3 fruit fly cellular contexts compared by ENCODE assay signal in the genomic region with DNA sequence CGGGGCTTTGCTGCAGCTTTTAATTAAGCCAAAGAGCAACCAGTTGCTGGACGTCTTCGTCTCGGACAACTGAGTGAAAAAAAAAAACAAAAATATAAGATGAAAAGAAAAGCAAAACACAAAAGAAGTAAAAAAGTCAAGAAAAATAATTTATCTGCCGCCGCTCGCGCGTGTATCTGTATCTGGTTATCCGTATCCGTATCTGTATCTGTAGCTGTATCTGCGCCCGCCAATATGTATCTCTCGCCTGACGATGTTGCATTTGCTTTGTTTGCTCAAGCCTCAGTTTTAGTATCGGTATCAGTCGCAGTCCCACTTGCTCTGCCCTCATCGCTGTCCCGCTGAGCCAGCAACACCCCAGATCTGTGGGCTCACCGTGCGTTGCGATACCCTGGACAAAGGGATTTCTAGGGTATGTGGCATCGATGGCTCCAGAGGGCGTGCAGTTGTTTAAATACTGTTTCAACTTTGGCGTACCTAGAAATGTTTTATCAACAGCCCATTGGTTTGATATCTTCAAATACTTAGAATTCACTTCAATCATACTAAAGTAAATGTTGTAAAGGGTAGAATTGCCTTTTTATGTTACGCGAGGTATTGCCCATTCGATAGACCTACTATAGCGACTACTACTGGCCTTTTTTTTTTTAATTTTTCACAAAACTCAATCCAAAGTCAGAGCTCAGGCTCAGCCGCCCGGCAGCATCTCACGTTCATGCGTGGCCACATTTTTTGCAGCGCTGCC.
TF ChIP-seq lines count a peak whose summit lies in the region.

No protein-coding gene starts in this region.

TF ChIP-seq in whole organism, embryonic, 481 proteins besides CTCF, POLR2A, EP300 and RAD21 (continued from another document and continues in another):
- TF ChIP-seq Oli (tag; optimal IDR thresholded peaks at IDR 0.05; lab: Kevin White, UChicago), result peak; percentile 23
- TF ChIP-seq dmrt99B (tag; optimal IDR thresholded peaks at IDR 0.05; lab: Kevin White, UChicago), result peak; percentile 24
- no peak for TF ChIP-seq peb (GFP tag; IDR thresholded peaks at IDR 0.05; lab: Robert Waterston, UW)
- TF ChIP-seq sqz (GFP tag; optimal IDR thresholded peaks at IDR 0.05; lab: Kevin White, UChicago), result no peak
- peak; percentile 16 for TF ChIP-seq CG4820 (GFP tag; optimal IDR thresholded peaks at IDR 0.05; lab: Kevin White, UChicago)
- no peak for TF ChIP-seq fd3F (GFP tag; optimal IDR thresholded peaks at IDR 0.05; lab: Kevin White, UChicago)
- no peak for TF ChIP-seq bab2 (GFP tag; optimal IDR thresholded peaks at IDR 0.05; lab: Kevin White, UChicago)
- TF ChIP-seq slbo (GFP tag; IDR thresholded peaks at IDR 0.05; lab: Robert Waterston, UW), result no peak
- TF ChIP-seq CG6689 (GFP tag; IDR thresholded peaks at IDR 0.05; lab: Robert Waterston, UW), result 0 out of 2 replicates have a peak, but pooled peaks have one; percentile 11
- TF ChIP-seq caup (GFP tag; optimal IDR thresholded peaks at IDR 0.05; lab: Kevin White, UChicago; ENCODE audit: severe bottlenecking), result no peak
- TF ChIP-seq lmd (GFP tag; IDR thresholded peaks at IDR 0.05; lab: Robert Waterston, UW), result peak; percentile 24; the same call in 1 of the 2 replicates
- TF ChIP-seq nmo (GFP tag; optimal IDR thresholded peaks at IDR 0.05; lab: Kevin White, UChicago), result peak; percentile 23
- 0 out of 2 replicates have a peak, but pooled peaks have one; percentile 27 for TF ChIP-seq Awh (GFP tag; IDR thresholded peaks at IDR 0.05; lab: Robert Waterston, UW)
- TF ChIP-seq btn (GFP tag; optimal IDR thresholded peaks at IDR 0.05; lab: Kevin White, UChicago), result no peak
- no peak for TF ChIP-seq Sox100B (GFP tag; optimal IDR thresholded peaks at IDR 0.05; lab: Kevin White, UChicago)
- no peak for TF ChIP-seq sob (GFP tag; IDR thresholded peaks at IDR 0.05; lab: Robert Waterston, UW)
- TF ChIP-seq CG9437 (GFP tag; optimal IDR thresholded peaks at IDR 0.05; lab: Kevin White, UChicago), result no peak
- TF ChIP-seq Six4 (GFP tag; optimal IDR thresholded peaks at IDR 0.05; lab: Kevin White, UChicago), result no peak
- no peak for TF ChIP-seq mirr (GFP tag; optimal IDR thresholded peaks at IDR 0.05; lab: Kevin White, UChicago)
- no peak for TF ChIP-seq CG15269 (tag; optimal IDR thresholded peaks at IDR 0.05; lab: Kevin White, UChicago)
- TF ChIP-seq nerfin-2 (GFP tag; IDR thresholded peaks at IDR 0.05; lab: Robert Waterston, UW; ENCODE audit: partially characterized antibody), result no peak
- TF ChIP-seq pros (GFP tag; optimal IDR thresholded peaks at IDR 0.05; lab: Kevin White, UChicago), result peak; percentile 28
- peak; percentile 29 for TF ChIP-seq CG7839 (tag; optimal IDR thresholded peaks at IDR 0.05; lab: Kevin White, UChicago)
- TF ChIP-seq Ada2b (GFP tag; IDR thresholded peaks at IDR 0.05; lab: Robert Waterston, UW), result 0 out of 2 replicates have a peak, but pooled peaks have one; percentile 29
- no peak for TF ChIP-seq gt (GFP tag; IDR thresholded peaks at IDR 0.05; lab: Robert Waterston, UW)
- TF ChIP-seq BtbVII (GFP tag; optimal IDR thresholded peaks at IDR 0.05; lab: Kevin White, UChicago), result no peak
- TF ChIP-seq shn (GFP tag; optimal IDR thresholded peaks at IDR 0.05; lab: Kevin White, UChicago), result no peak
- TF ChIP-seq CG8765 (GFP tag; IDR thresholded peaks at IDR 0.05; lab: Robert Waterston, UW), result no peak
- TF ChIP-seq CG18262 (tag; optimal IDR thresholded peaks at IDR 0.05; lab: Kevin White, UChicago), result peak; percentile 17
- TF ChIP-seq bowl (GFP tag; IDR thresholded peaks at IDR 0.05; lab: Robert Waterston, UW), result no peak
- TF ChIP-seq CG13624 (GFP tag; optimal IDR thresholded peaks at IDR 0.05; lab: Kevin White, UChicago), result no peak
- no peak for TF ChIP-seq CG8281 (tag; optimal IDR thresholded peaks at IDR 0.05; lab: Kevin White, UChicago)
- no peak for TF ChIP-seq CG6654 (GFP tag; optimal IDR thresholded peaks at IDR 0.05; lab: Kevin White, UChicago)
- TF ChIP-seq CG18764 (GFP tag; optimal IDR thresholded peaks at IDR 0.05; lab: Kevin White, UChicago), result no peak
- no peak for TF ChIP-seq pho (GFP tag; optimal IDR thresholded peaks at IDR 0.05; lab: Kevin White, UChicago)
- TF ChIP-seq zfh2 (GFP tag; optimal IDR thresholded peaks at IDR 0.05; lab: Kevin White, UChicago), result no peak
- no peak for TF ChIP-seq Sry-β (GFP tag; optimal IDR thresholded peaks at IDR 0.05; lab: Kevin White, UChicago)
- peak; percentile 19 for TF ChIP-seq CG2712 (tag; optimal IDR thresholded peaks at IDR 0.05; lab: Kevin White, UChicago)
- no peak for TF ChIP-seq CG15011 (GFP tag; optimal IDR thresholded peaks at IDR 0.05; lab: Kevin White, UChicago)
- TF ChIP-seq CG1233 (GFP tag; optimal IDR thresholded peaks at IDR 0.05; lab: Kevin White, UChicago), result no peak
- no peak for TF ChIP-seq Vsx1 (GFP tag; optimal IDR thresholded peaks at IDR 0.05; lab: Kevin White, UChicago)

TF ChIP-seq in whole organism, prepupa, 60 proteins besides CTCF, POLR2A, EP300 and RAD21 (continued from another document):
- TF ChIP-seq Sox102F (GFP tag; optimal IDR thresholded peaks at IDR 0.05; lab: Kevin White, UChicago) (peak; percentile 56), CG6792 (GFP tag; optimal IDR thresholded peaks at IDR 0.05; lab: Kevin White, UChicago) (peak; percentile 80), acj6 (GFP tag; optimal IDR thresholded peaks at IDR 0.05; lab: Kevin White, UChicago) (peak; percentile 71), dac (GFP tag; optimal IDR thresholded peaks at IDR 0.05; lab: Kevin White, UChicago) (no peak), CG3919 (GFP tag; optimal IDR thresholded peaks at IDR 0.05; lab: Kevin White, UChicago) (peak; percentile 81), CG6276 (GFP tag; optimal IDR thresholded peaks at IDR 0.05; lab: Kevin White, UChicago) (no peak), CG8119 (GFP tag; IDR thresholded peaks at IDR 0.05; lab: Robert Waterston, UW) (0 out of 3 replicates have a peak, but pooled peaks have one; percentile 59), ss (GFP tag; optimal IDR thresholded peaks at IDR 0.05; lab: Kevin White, UChicago) (peak in 1 of 2 experiments; percentile 81), CG8319 (GFP tag; optimal IDR thresholded peaks at IDR 0.05; lab: Kevin White, UChicago) (peak; percentile 57), Hr38 (GFP tag; optimal IDR thresholded peaks at IDR 0.05; lab: Kevin White, UChicago) (no peak), fkh (GFP tag; optimal IDR thresholded peaks at IDR 0.05; lab: Kevin White, UChicago) (no peak), CG11294 (GFP tag; IDR thresholded peaks at IDR 0.05; lab: Robert Waterston, UW) (no peak), Smox (GFP tag; optimal IDR thresholded peaks at IDR 0.05; lab: Kevin White, UChicago) (peak; percentile 69), esn (GFP tag; optimal IDR thresholded peaks at IDR 0.05; lab: Kevin White, UChicago) (peak; percentile 70), dsx (GFP tag; optimal IDR thresholded peaks at IDR 0.05; lab: Kevin White, UChicago; ENCODE audit: poor library complexity, severe bottlenecking) (peak; percentile 5), Sox14 (GFP tag; optimal IDR thresholded peaks at IDR 0.05; lab: Kevin White, UChicago) (peak; percentile 69), CG1621 (tag; optimal IDR thresholded peaks at IDR 0.05; lab: Kevin White, UChicago) (peak; percentile 33), OdsH (GFP tag; optimal IDR thresholded peaks at IDR 0.05; lab: Kevin White, UChicago) (peak; percentile 74), Gug (GFP tag; IDR thresholded peaks at IDR 0.05; lab: Robert Waterston, UW) (peak; percentile 9), Hr4 (GFP tag; optimal IDR thresholded peaks at IDR 0.05; lab: Kevin White, UChicago) (peak; percentile 66), CG11762 (GFP tag; optimal IDR thresholded peaks at IDR 0.05; lab: Kevin White, UChicago; ENCODE audit: insufficient read depth) (peak; percentile 35), net (GFP tag; optimal IDR thresholded peaks at IDR 0.05; lab: Kevin White, UChicago) (peak; percentile 59), CG10669 (GFP tag; optimal IDR thresholded peaks at IDR 0.05; lab: Kevin White, UChicago) (peak; percentile 48), Eip75B (GFP tag; optimal IDR thresholded peaks at IDR 0.05; lab: Kevin White, UChicago) (peak; percentile 74), CG6163 (GFP tag; IDR thresholded peaks at IDR 0.05; lab: Robert Waterston, UW) (peak; percentile 41), Lpt (GFP tag; optimal IDR thresholded peaks at IDR 0.05; lab: Kevin White, UChicago) (peak; percentile 45), topi (GFP tag; optimal IDR thresholded peaks at IDR 0.05; lab: Kevin White, UChicago) (peak; percentile 66), CG16779 (tag; optimal IDR thresholded peaks at IDR 0.05; lab: Kevin White, UChicago) (no peak), CG8632 (GFP tag; optimal IDR thresholded peaks at IDR 0.05; lab: Kevin White, UChicago) (peak; percentile 54), Eip78C (GFP tag; lab: Kevin White, UChicago) (peak; percentile 96), CG32006 (GFP tag; optimal IDR thresholded peaks at IDR 0.05; lab: Kevin White, UChicago) (peak; percentile 68), CG10631 (GFP tag; optimal IDR thresholded peaks at IDR 0.05; lab: Kevin White, UChicago) (peak; percentile 76), salr (GFP tag; optimal IDR thresholded peaks at IDR 0.05; lab: Kevin White, UChicago) (peak; percentile 54), Blimp-1 (GFP tag; optimal IDR thresholded peaks at IDR 0.05; lab: Kevin White, UChicago) (no peak), CG7368 (GFP tag; optimal IDR thresholded peaks at IDR 0.05; lab: Kevin White, UChicago) (peak; percentile 44), Met (GFP tag; optimal IDR thresholded peaks at IDR 0.05; lab: Kevin White, UChicago) (peak; percentile 75), achi (GFP tag; optimal IDR thresholded peaks at IDR 0.05; lab: Kevin White, UChicago) (peak; percentile 70), lz (GFP tag; optimal IDR thresholded peaks at IDR 0.05; lab: Kevin White, UChicago) (peak; percentile 77), CG31627 (GFP tag; optimal IDR thresholded peaks at IDR 0.05; lab: Kevin White, UChicago) (peak; percentile 50), fd59A (GFP tag; optimal IDR thresholded peaks at IDR 0.05; lab: Kevin White, UChicago) (peak; percentile 51)
TF ChIP-seq in whole organism, prepupa: peak in this region for 50.

TF ChIP-seq in whole organism, wandering third instar larva, 38 proteins besides CTCF, POLR2A, EP300 and RAD21 (continued from another document):
- TF ChIP-seq Dfd (GFP tag; optimal IDR thresholded peaks at IDR 0.05; lab: Kevin White, UChicago) (no peak), jim (GFP tag; optimal IDR thresholded peaks at IDR 0.05; lab: Kevin White, UChicago) (no peak), fru (GFP tag; optimal IDR thresholded peaks at IDR 0.05; lab: Kevin White, UChicago) (peak; percentile 61), GATAd (GFP tag; optimal IDR thresholded peaks at IDR 0.05; lab: Kevin White, UChicago) (no peak), rgr (GFP tag; optimal IDR thresholded peaks at IDR 0.05; lab: Kevin White, UChicago) (peak; percentile 48), dl (GFP tag; optimal IDR thresholded peaks at IDR 0.05; lab: Kevin White, UChicago; ENCODE audit: insufficient read depth in 1 of 2, partially characterized antibody in 2 of 2) (no peak), sv (GFP tag; optimal IDR thresholded peaks at IDR 0.05; lab: Kevin White, UChicago) (no peak), dsf (GFP tag; optimal IDR thresholded peaks at IDR 0.05; lab: Kevin White, UChicago; ENCODE audit: borderline replicate concordance) (no peak), dmrt93B (GFP tag; optimal IDR thresholded peaks at IDR 0.05; lab: Kevin White, UChicago) (peak; percentile 1), psq (GFP tag; optimal IDR thresholded peaks at IDR 0.05; lab: Kevin White, UChicago) (peak; percentile 44), OdsH (GFP tag; optimal IDR thresholded peaks at IDR 0.05; lab: Kevin White, UChicago) (peak; percentile 61), Vsx2 (GFP tag; optimal IDR thresholded peaks at IDR 0.05; lab: Kevin White, UChicago; ENCODE audit: partially characterized antibody) (no peak), Mio (GFP tag; optimal IDR thresholded peaks at IDR 0.05; lab: Kevin White, UChicago) (no peak)
